Worm (Caenorhabditis elegans) whole organism, early embryonic: ENCODE data around the gene mcu-1.

ENCODE experiments used
- B0310.2 ChIP-seq: sonication (generic microtip); optimal IDR thresholded peaks from 2 replicates; lab custom pipeline; 2016; ENCODE audit warnings: mild to moderate bottlenecking, missing genetic modification characterization, missing compliant biosample characterization
- F13C5.2 ChIP-seq: sonication (generic microtip); optimal IDR thresholded peaks from 2 replicates; lab custom pipeline; 2017; ENCODE audit warnings: mild to moderate bottlenecking, missing genetic modification characterization, inconsistent platforms, missing compliant biosample characterization
- aly-1 ChIP-seq: sonication (generic microtip); optimal IDR thresholded peaks from 2 replicates; lab custom pipeline; 2016; ENCODE audit warnings: missing genetic modification characterization, missing compliant biosample characterization
- ama-1 ChIP-seq: fragments of 150-350 bp; optimal IDR thresholded peaks from 2 replicates; lab custom pipeline; 2014
- ceh-13 ChIP-seq: fragments of 200-800 bp; sonication (Bioruptor generic); optimal IDR thresholded peaks from 2 replicates; lab custom pipeline; 2018; ENCODE audit warnings: mild to moderate bottlenecking, missing genetic modification characterization, missing compliant biosample characterization
- ceh-36 ChIP-seq: sonication (generic microtip); optimal IDR thresholded peaks from 2 replicates; lab custom pipeline; 2016; ENCODE audit warnings: missing genetic modification characterization, inconsistent platforms, missing compliant biosample characterization
- flt-1 ChIP-seq: fragments of 200-800 bp; sonication (Bioruptor generic); IDR thresholded peaks from 2 replicates; pipeline ENCODE4 v1.3.6; 2022; ENCODE audit warnings: missing genetic modification characterization, missing compliant biosample characterization
- hmbx-1 ChIP-seq: sonication (generic microtip); optimal IDR thresholded peaks from 2 replicates; lab custom pipeline; 2016; ENCODE audit warnings: mild to moderate bottlenecking, missing genetic modification characterization, missing compliant biosample characterization
- hmg-4 ChIP-seq: fragments of 200-800 bp; sonication (Bioruptor generic); optimal IDR thresholded peaks from 2 replicates; lab custom pipeline; 2018; ENCODE audit warnings: mild to moderate bottlenecking, missing genetic modification characterization, missing compliant biosample characterization
- pes-1 ChIP-seq: fragments of 200-800 bp; sonication (Bioruptor generic); IDR thresholded peaks from 2 replicates; pipeline ENCODE4 v1.3.6; 2022; ENCODE audit warnings: missing genetic modification reagents, missing genetic modification characterization, missing compliant biosample characterization

- TF ChIP-seq B0310.2 (no peak), ceh-13 (GFP tag; lab: Kevin White, UChicago) (no peak), ama-1 (lab: Kevin White, UChicago) (no peak), ceh-36 (no peak), aly-1 (tag; lab: Kevin White, UChicago) (no peak), hmg-4 (no peak), hmbx-1 (tag; lab: Kevin White, UChicago) (no peak), flt-1 (GFP tag; lab: Robert Waterston, UW) (no peak), F13C5.2 (tag; lab: Kevin White, UChicago) (no peak), pes-1 (GFP tag; lab: Robert Waterston, UW) (no peak)
Observed at ce11 chrIV:5945455-5945854, 6.4 kb upstream of the mcu-1 start.
